Worm (Caenorhabditis elegans): ENCODE measurements around the gene mps-4.

ce11 chrIII:8281310-8281709, 9.7 kb upstream of the mps-4 start:
- no peak for TF ChIP-seq pqm-1 (tag; optimal IDR thresholded peaks at IDR 0.05)
- no peak for TF ChIP-seq ztf-16 (tag; optimal IDR thresholded peaks at IDR 0.05)
- TF ChIP-seq dmd-4 (tag; optimal IDR thresholded peaks at IDR 0.05; ENCODE audit: borderline replicate concordance): no peak
- TF ChIP-seq tbx-7 (tag; optimal IDR thresholded peaks at IDR 0.05): no peak
- TF ChIP-seq nhr-11 (tag; optimal IDR thresholded peaks at IDR 0.05): no peak
- TF ChIP-seq C08G9.2 (tag; optimal IDR thresholded peaks at IDR 0.05): no peak
- TF ChIP-seq nfya-1 (tag; optimal IDR thresholded peaks at IDR 0.05): no peak
- no peak for TF ChIP-seq ama-1 (optimal IDR thresholded peaks at IDR 0.05)
- no peak for TF ChIP-seq ceh-48 (tag; optimal IDR thresholded peaks at IDR 0.05)
- no peak for TF ChIP-seq ceh-9 (tag; optimal IDR thresholded peaks at IDR 0.05)
- TF ChIP-seq pax-1 (tag; optimal IDR thresholded peaks at IDR 0.05): no peak
- no peak for TF ChIP-seq dve-1 (tag; optimal IDR thresholded peaks at IDR 0.05)
- no peak for TF ChIP-seq sox-4 (tag; optimal IDR thresholded peaks at IDR 0.05)
